Fruit fly (Drosophila melanogaster): ENCODE data around the gene CG6933.

- TF ChIP-seq EcR (GFP tag; optimal IDR thresholded peaks at IDR 0.05) (no peak), psq (optimal IDR thresholded peaks at IDR 0.05) (no peak), CG8478 (optimal IDR thresholded peaks at IDR 0.05) (no peak), Dll (optimal IDR thresholded peaks at IDR 0.05) (no peak)
Observed at dm6 chr3L:20241987-20242982, 22.1 kb upstream of the CG6933 start.

Data from whole organism.